Worm (Caenorhabditis elegans) whole organism, mixed stage, embryonic: Measurements from ENCODE around the gene nop-1.

ENCODE experiments used
- M03D4.4 ChIP-seq: sonication (generic microtip); optimal IDR thresholded peaks from 2 replicates; lab custom pipeline; 2017; ENCODE audit warnings: mild to moderate bottlenecking, missing genetic modification characterization, missing compliant biosample characterization
- bed-3 ChIP-seq: fragments of 200-800 bp; sonication (Bioruptor generic); optimal IDR thresholded peaks from 3 replicates; lab custom pipeline; 2018; ENCODE audit warnings: mild to moderate bottlenecking, missing genetic modification characterization, moderate library complexity, missing compliant biosample characterization
- blmp-1 ChIP-seq: fragments of 150-350 bp; optimal IDR thresholded peaks from 2 replicates; lab custom pipeline; 2014; ENCODE audit warnings: missing biosample characterization, missing genetic modification characterization
- ceh-39 ChIP-seq: fragments of 150-350 bp; optimal IDR thresholded peaks from 2 replicates; lab custom pipeline; 2014; ENCODE audit warnings: missing biosample characterization, missing genetic modification characterization
- ceh-43 ChIP-seq: fragments of 200-800 bp; sonication (Bioruptor generic); optimal IDR thresholded peaks from 2 replicates; lab custom pipeline; 2018; ENCODE audit warnings: mild to moderate bottlenecking, missing genetic modification characterization, moderate library complexity, missing compliant biosample characterization
- ceh-83 ChIP-seq: fragments of 200-800 bp; sonication (Bioruptor generic); optimal IDR thresholded peaks from 2 replicates; lab custom pipeline; 2018; ENCODE audit warnings: mild to moderate bottlenecking, missing genetic modification characterization, missing compliant biosample characterization
- ces-1 ChIP-seq: fragments of 150-350 bp; optimal IDR thresholded peaks from 2 replicates; lab custom pipeline; 2014; ENCODE audit warnings: missing biosample characterization, missing genetic modification reagents, missing genetic modification characterization
- cnd-1 ChIP-seq: fragments of 200-800 bp; sonication (Bioruptor generic); optimal IDR thresholded peaks from 2 replicates; lab custom pipeline; 2018; ENCODE audit warnings: mild to moderate bottlenecking, missing genetic modification characterization, missing compliant biosample characterization
- drap-1 ChIP-seq: fragments of 200-800 bp; sonication (Bioruptor generic); optimal IDR thresholded peaks from 3 replicates; lab custom pipeline; 2018; ENCODE audit warnings: mild to moderate bottlenecking, missing genetic modification characterization, missing compliant biosample characterization
- elt-1 ChIP-seq: sonication (generic microtip); optimal IDR thresholded peaks from 2 replicates; lab custom pipeline; 2017; ENCODE audit warnings: missing genetic modification characterization, mild to moderate bottlenecking, missing compliant biosample characterization, antibody characterized with exemption, moderate library complexity, borderline replicate concordance; ENCODE audit not compliant: insufficient read depth
- elt-3 ChIP-seq: fragments of 150-350 bp; optimal IDR thresholded peaks from 2 replicates; lab custom pipeline; 2014; ENCODE audit warnings: missing biosample characterization, missing genetic modification characterization
- flh-1 ChIP-seq: fragments of 200-800 bp; sonication (Bioruptor generic); optimal IDR thresholded peaks from 2 replicates; lab custom pipeline; 2018; ENCODE audit warnings: mild to moderate bottlenecking, missing genetic modification characterization, moderate library complexity, missing compliant biosample characterization
- ham-2 ChIP-seq: fragments of 200-800 bp; sonication (Bioruptor generic); optimal IDR thresholded peaks from 2 replicates; lab custom pipeline; 2018; ENCODE audit warnings: mild to moderate bottlenecking, missing genetic modification characterization, missing compliant biosample characterization
- hlh-1 ChIP-seq: fragments of 150-350 bp; optimal IDR thresholded peaks from 2 replicates; lab custom pipeline; 2014; ENCODE audit warnings: missing biosample characterization, missing genetic modification reagents, missing genetic modification characterization
- lin-13 ChIP-seq: fragments of 150-350 bp; optimal IDR thresholded peaks from 2 replicates; lab custom pipeline; 2014; ENCODE audit warnings: missing biosample characterization, missing genetic modification characterization
- lin-32 ChIP-seq: fragments of 200-800 bp; sonication (Bioruptor generic); optimal IDR thresholded peaks from 2 replicates; lab custom pipeline; 2018; ENCODE audit warnings: mild to moderate bottlenecking, missing genetic modification characterization, missing compliant biosample characterization
- lsy-2 ChIP-seq: fragments of 150-350 bp; optimal IDR thresholded peaks from 2 replicates; lab custom pipeline; 2014; ENCODE audit warnings: missing biosample characterization, missing genetic modification characterization
- mab-5 ChIP-seq: fragments of 150-350 bp; optimal IDR thresholded peaks from 2 replicates; lab custom pipeline; 2014; ENCODE audit warnings: missing biosample characterization, missing genetic modification characterization
- mep-1 ChIP-seq: fragments of 150-350 bp; optimal IDR thresholded peaks from 2 replicates; lab custom pipeline; 2017; ENCODE audit warnings: missing biosample characterization, missing genetic modification reagents, missing genetic modification characterization, inconsistent platforms
- mls-2 ChIP-seq: sonication (generic microtip); optimal IDR thresholded peaks from 2 replicates; lab custom pipeline; 2016; ENCODE audit warnings: mild to moderate bottlenecking, missing genetic modification characterization, moderate library complexity, missing compliant biosample characterization
- nhr-12 ChIP-seq: fragments of 150-350 bp; optimal IDR thresholded peaks from 2 replicates; lab custom pipeline; 2014; ENCODE audit warnings: missing biosample characterization, missing genetic modification characterization
- nhr-2 ChIP-seq: fragments of 150-350 bp; optimal IDR thresholded peaks from 2 replicates; lab custom pipeline; 2014; ENCODE audit warnings: missing biosample characterization, missing genetic modification characterization
- nhr-237 ChIP-seq: fragments of 150-350 bp; optimal IDR thresholded peaks from 2 replicates; lab custom pipeline; 2014; ENCODE audit warnings: missing biosample characterization, missing genetic modification characterization
- nhr-28 ChIP-seq: fragments of 150-350 bp; optimal IDR thresholded peaks from 2 replicates; lab custom pipeline; 2014; ENCODE audit warnings: missing biosample characterization, missing genetic modification characterization
- nhr-76 ChIP-seq: sonication (generic microtip); optimal IDR thresholded peaks from 2 replicates; lab custom pipeline; 2017; ENCODE audit warnings: missing biosample characterization, missing genetic modification characterization
- pha-4 ChIP-seq: fragments of 150-350 bp; optimal IDR thresholded peaks from 2 replicates; lab custom pipeline; 2018; ENCODE audit warnings: missing biosample characterization, missing genetic modification reagents, missing genetic modification characterization
- sem-2 ChIP-seq: fragments of 200-800 bp; sonication (Bioruptor generic); optimal IDR thresholded peaks from 2 replicates; lab custom pipeline; 2018; ENCODE audit warnings: mild to moderate bottlenecking, missing genetic modification characterization, missing compliant biosample characterization
- snpc-4 ChIP-seq: fragments of 150-350 bp; optimal IDR thresholded peaks from 2 replicates; lab custom pipeline; 2014; ENCODE audit warnings: missing biosample characterization, missing genetic modification characterization
- tbx-8 ChIP-seq: fragments of 200-800 bp; sonication (Bioruptor generic); optimal IDR thresholded peaks from 2 replicates; lab custom pipeline; 2018; ENCODE audit warnings: mild to moderate bottlenecking, missing genetic modification characterization, moderate library complexity, missing compliant biosample characterization
- unc-120 ChIP-seq: sonication (generic microtip); optimal IDR thresholded peaks from 2 replicates; lab custom pipeline; 2017; ENCODE audit warnings: missing genetic modification characterization, missing compliant biosample characterization; ENCODE audit not compliant: poor library complexity, severe bottlenecking
- unc-39 ChIP-seq: fragments of 150-350 bp; optimal IDR thresholded peaks from 2 replicates; lab custom pipeline; 2014; ENCODE audit warnings: missing biosample characterization, missing genetic modification characterization
- unc-62 ChIP-seq: fragments of 150-350 bp; optimal IDR thresholded peaks from 2 replicates; lab custom pipeline; 2014; ENCODE audit warnings: missing biosample characterization, missing genetic modification reagents, missing genetic modification characterization
- zip-8 ChIP-seq: fragments of 150-350 bp; optimal IDR thresholded peaks from 2 replicates; lab custom pipeline; 2014; ENCODE audit warnings: missing biosample characterization, missing genetic modification characterization
- ztf-11 ChIP-seq: fragments of 150-350 bp; optimal IDR thresholded peaks from 2 replicates; lab custom pipeline; 2014; ENCODE audit warnings: missing biosample characterization, missing genetic modification characterization

nop-1 gene

DNA sequence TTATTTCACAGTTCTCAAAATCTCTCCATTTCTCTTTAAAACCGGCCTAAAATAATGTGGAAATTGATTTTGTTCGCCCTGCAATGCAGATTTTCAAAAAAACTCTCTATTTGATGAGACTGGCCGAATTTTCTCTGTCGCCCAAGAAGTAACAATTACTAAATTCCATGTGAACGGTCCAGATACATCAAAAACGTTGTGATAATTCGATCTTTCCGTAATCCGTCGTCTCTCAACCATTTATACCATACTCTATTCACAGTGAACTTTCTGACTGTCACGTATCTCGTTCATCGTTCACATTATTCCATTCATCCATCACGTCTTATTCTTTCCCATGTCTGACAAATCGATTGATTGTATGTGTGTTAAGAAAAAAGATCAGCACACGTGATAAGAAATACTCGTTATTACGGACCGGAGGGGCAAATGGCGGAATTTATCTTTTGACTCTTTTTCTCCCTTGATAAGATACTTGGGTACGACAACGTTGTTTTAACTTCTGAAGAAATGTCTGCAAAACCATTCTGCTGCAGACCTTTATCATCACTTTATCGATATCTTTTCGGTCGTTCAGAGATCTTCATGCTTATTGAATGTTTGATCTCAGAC lies 37.3 kb upstream of the nop-1 start:
- TF ChIP-seq ztf-11 (tag; lab: Kevin White, UChicago) (no peak), nhr-28 (tag; lab: Kevin White, UChicago) (no peak), ceh-39 (tag; lab: Kevin White, UChicago) (no peak), unc-120 (tag; lab: Kevin White, UChicago) (no peak), flh-1 (GFP tag; lab: Kevin White, UChicago) (no peak), zip-8 (tag; lab: Kevin White, UChicago) (no peak), lin-32 (GFP tag; lab: Kevin White, UChicago) (no peak), elt-3 (tag; lab: Kevin White, UChicago) (no peak), sem-2 (GFP tag; lab: Kevin White, UChicago) (no peak), ces-1 (no peak), nhr-237 (no peak), M03D4.4 (no peak), lin-13 (tag; lab: Kevin White, UChicago) (no peak), mep-1 (tag; lab: Kevin White, UChicago) (no peak), ceh-43 (GFP tag; lab: Kevin White, UChicago) (no peak), blmp-1 (tag; lab: Kevin White, UChicago) (no peak), nhr-2 (no peak)

ce11 chrIII:5922236-5922635 lies 36.3 kb upstream of the nop-1 start:
- TF ChIP-seq tbx-8 (GFP tag; lab: Kevin White, UChicago): no peak
- no peak for TF ChIP-seq blmp-1 (tag; lab: Kevin White, UChicago)
- TF ChIP-seq zip-8 (tag; lab: Kevin White, UChicago): no peak
- no peak for TF ChIP-seq mls-2
- TF ChIP-seq ztf-11 (tag; lab: Kevin White, UChicago): no peak
- no peak for TF ChIP-seq ham-2 (GFP tag; lab: Kevin White, UChicago)
- TF ChIP-seq nhr-237: no peak
- TF ChIP-seq elt-1: no peak
- TF ChIP-seq ceh-43 (GFP tag; lab: Kevin White, UChicago): no peak
- no peak for TF ChIP-seq ceh-39 (tag; lab: Kevin White, UChicago)
- no peak for TF ChIP-seq ceh-83 (GFP tag; lab: Kevin White, UChicago)
- TF ChIP-seq nhr-12 (tag; lab: Kevin White, UChicago): no peak
- no peak for TF ChIP-seq nhr-28 (tag; lab: Kevin White, UChicago)
- no peak for TF ChIP-seq lin-32 (GFP tag; lab: Kevin White, UChicago)
- no peak for TF ChIP-seq mab-5 (tag; lab: Kevin White, UChicago)
- no peak for TF ChIP-seq bed-3
- no peak for TF ChIP-seq mep-1 (tag; lab: Kevin White, UChicago)

DNA sequence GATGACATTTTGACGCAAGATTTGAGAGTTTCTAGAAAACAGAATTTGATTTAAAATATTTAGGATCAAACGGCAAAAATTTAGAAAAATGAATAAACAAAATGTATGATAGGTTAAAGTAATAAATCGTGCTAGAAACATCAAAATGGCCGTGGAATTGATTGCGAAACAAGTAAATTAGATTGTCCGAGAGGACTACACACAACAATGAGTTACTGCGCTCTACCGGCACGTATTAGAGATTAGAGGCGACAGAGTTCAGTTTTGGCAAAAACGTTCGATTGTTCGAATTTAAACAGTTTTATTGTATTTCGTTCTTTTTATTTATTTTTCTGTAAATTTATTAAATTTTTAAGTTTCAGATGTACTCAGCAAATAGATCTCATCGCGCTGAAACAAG lies 32.8 kb upstream of the nop-1 start, which contains the start of the genes dnc-2 and bcl-7:
Gene dnc-2, minus strand, starts transcription at position 33 of the 400 bp plus-strand sequence.
Gene bcl-7, plus strand, starts transcription at position 363 of the 400 bp plus-strand sequence.
- TF ChIP-seq nhr-28 (tag; lab: Kevin White, UChicago): no peak
- TF ChIP-seq lin-32 (GFP tag; lab: Kevin White, UChicago): no peak
- no peak for TF ChIP-seq elt-1
- TF ChIP-seq ceh-83 (GFP tag; lab: Kevin White, UChicago): no peak
- TF ChIP-seq ceh-43 (GFP tag; lab: Kevin White, UChicago): no peak
- peak; percentile 1 for TF ChIP-seq pha-4 (tag; lab: Kevin White, UChicago)
- no peak for TF ChIP-seq blmp-1 (tag; lab: Kevin White, UChicago)
- TF ChIP-seq lin-13 (tag; lab: Kevin White, UChicago): peak; percentile 9
- TF ChIP-seq unc-62 (GFP tag; lab: Kevin White, UChicago): no peak
- no peak for TF ChIP-seq drap-1 (GFP tag; lab: Kevin White, UChicago)
- peak; percentile 4 for TF ChIP-seq mep-1 (tag; lab: Kevin White, UChicago)
- TF ChIP-seq ces-1: peak; percentile 72
- no peak for TF ChIP-seq lsy-2 (tag; lab: Kevin White, UChicago)
- no peak for TF ChIP-seq mab-5 (tag; lab: Kevin White, UChicago)
- TF ChIP-seq bed-3: no peak
- TF ChIP-seq ham-2 (GFP tag; lab: Kevin White, UChicago): no peak
- TF ChIP-seq nhr-2: no peak
- TF ChIP-seq mls-2: no peak
- no peak for TF ChIP-seq hlh-1
- no peak for TF ChIP-seq cnd-1

DNA sequence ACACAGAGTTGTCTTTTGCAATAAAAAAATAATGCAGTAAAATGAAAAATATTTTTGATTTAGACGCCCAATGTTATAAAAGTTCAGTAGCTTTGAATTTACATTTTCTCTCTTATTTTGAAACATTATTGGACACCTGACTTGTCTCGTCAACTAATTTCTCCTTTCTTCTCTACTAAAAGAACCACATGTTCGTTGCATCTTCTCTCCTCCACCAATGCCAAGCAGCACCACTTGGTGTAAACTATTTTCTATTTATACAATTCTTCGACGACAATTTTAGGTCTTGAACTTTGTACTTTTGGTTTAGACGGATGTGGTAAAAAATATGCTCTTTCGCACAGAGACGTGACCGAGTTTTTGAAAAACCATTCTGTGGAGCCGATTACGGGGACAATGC lies 27.9 kb upstream of the nop-1 start:
- TF ChIP-seq tbx-8 (GFP tag; lab: Kevin White, UChicago) (no peak), unc-39 (tag; lab: Kevin White, UChicago) (no peak), nhr-76 (tag; lab: Kevin White, UChicago) (no peak), flh-1 (GFP tag; lab: Kevin White, UChicago) (no peak), bed-3 (no peak), ceh-83 (GFP tag; lab: Kevin White, UChicago) (no peak), snpc-4 (tag; lab: Kevin White, UChicago) (no peak), ceh-43 (GFP tag; lab: Kevin White, UChicago) (no peak), lin-13 (tag; lab: Kevin White, UChicago) (no peak), hlh-1 (peak; percentile 95), unc-120 (tag; lab: Kevin White, UChicago) (peak; percentile 17), ztf-11 (tag; lab: Kevin White, UChicago) (no peak), unc-62 (GFP tag; lab: Kevin White, UChicago) (peak; percentile 27), cnd-1 (no peak), pha-4 (tag; lab: Kevin White, UChicago) (no peak), M03D4.4 (no peak), mls-2 (no peak)
